Worm (Caenorhabditis elegans) whole organism, L1 larva: ENCODE measurements around the gene srlf-13.

Source experiments
- dpl-1 ChIP-seq, 3 experiments: fragments of 150-350 bp in 2 of 3; sonication (generic microtip) in 1 of 3; optimal IDR thresholded peaks; 2 replicates each; lab custom pipeline; 2014 to 2017; ENCODE audit warnings: missing biosample characterization in 3 of 3, missing genetic modification characterization in 3 of 3, missing genetic modification reagents in 3 of 3
- nhr-71 ChIP-seq: sonication (generic microtip); optimal IDR thresholded peaks from 2 replicates; lab custom pipeline; 2016; ENCODE audit warnings: mild to moderate bottlenecking, missing genetic modification characterization, moderate library complexity, missing compliant biosample characterization

ce11 chrIV:10851833-10852232 is 44.6 kb downstream of the srlf-13 start, which contains the start of gene T11G6.4:
- TF ChIP-seq dpl-1 (GFP tag; optimal IDR thresholded peaks at IDR 0.05; lab: Kevin White, UChicago) (no peak), nhr-71 (tag; lab: Kevin White, UChicago) (no peak)
